Worm (Caenorhabditis elegans) whole organism, mixed stage, embryonic: ENCODE data around the gene vps-54.

Source experiments
- elt-3 ChIP-seq: fragments of 150-350 bp; optimal IDR thresholded peaks from 2 replicates; lab custom pipeline; 2014; ENCODE audit warnings: missing biosample characterization, missing genetic modification characterization
- unc-39 ChIP-seq: fragments of 150-350 bp; optimal IDR thresholded peaks from 2 replicates; lab custom pipeline; 2014; ENCODE audit warnings: missing biosample characterization, missing genetic modification characterization
- ztf-11 ChIP-seq: fragments of 150-350 bp; optimal IDR thresholded peaks from 2 replicates; lab custom pipeline; 2014; ENCODE audit warnings: missing biosample characterization, missing genetic modification characterization

ce11 chrV:10602051-10602937 is 26.1 kb upstream of the vps-54 start, which contains the start of gene H27A22.1:
- TF ChIP-seq elt-3 (tag; lab: Kevin White, UChicago): no peak
- TF ChIP-seq unc-39 (tag; lab: Kevin White, UChicago): no peak
- TF ChIP-seq ztf-11 (tag; lab: Kevin White, UChicago): no peak
